Worm (Caenorhabditis elegans): ENCODE data around the gene klf-2.

DNA sequence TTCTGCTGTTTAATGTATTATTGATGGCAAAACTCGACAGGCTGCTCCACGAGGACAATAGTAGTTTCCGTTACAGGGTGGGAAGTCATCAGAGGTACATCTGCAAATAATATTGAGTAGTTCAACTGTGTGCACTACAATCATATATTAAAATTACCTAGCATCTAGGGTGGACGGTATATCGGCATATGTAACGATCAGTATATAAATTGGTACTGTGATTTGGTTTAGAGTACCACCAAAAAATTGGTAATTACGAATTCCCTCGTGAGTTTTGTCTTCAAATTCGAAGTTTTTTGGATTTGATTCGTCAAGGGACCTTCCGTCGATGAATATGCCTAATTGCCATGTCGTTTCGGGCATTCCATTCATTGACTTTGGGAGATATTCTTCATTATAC lies 48.6 kb upstream of the klf-2 start, which contains the start of gene ttr-13:
- TF ChIP-seq T26A5.8 (tag; optimal IDR thresholded peaks at IDR 0.05) (no peak), unc-62 (GFP tag; optimal IDR thresholded peaks at IDR 0.05) (no peak), unc-130 (GFP tag; optimal IDR thresholded peaks at IDR 0.05) (no peak), F10E7.11 (tag; optimal IDR thresholded peaks at IDR 0.05) (no peak), lin-54 (GFP tag; optimal IDR thresholded peaks at IDR 0.05) (no peak), fkh-3 (tag; optimal IDR thresholded peaks at IDR 0.05) (no peak), Y67H2A.10 (GFP tag; conservative IDR thresholded peaks at IDR 0.05) (no peak), snpc-1.1 (tag; optimal IDR thresholded peaks at IDR 0.05; ENCODE audit: insufficient read depth) (no peak), him-1 (tag; optimal IDR thresholded peaks at IDR 0.05) (no peak), lin-26 (GFP tag; IDR thresholded peaks at IDR 0.05) (no peak), snpc-4 (GFP tag; optimal IDR thresholded peaks at IDR 0.05) (no peak), snpc-4 (tag; optimal IDR thresholded peaks at IDR 0.05) (no peak), lir-1 (GFP tag; conservative IDR thresholded peaks at IDR 0.05) (no peak)
